Worm (Caenorhabditis elegans): ENCODE results near the gene F35E8.6.

F35E8.6 gene

DNA sequence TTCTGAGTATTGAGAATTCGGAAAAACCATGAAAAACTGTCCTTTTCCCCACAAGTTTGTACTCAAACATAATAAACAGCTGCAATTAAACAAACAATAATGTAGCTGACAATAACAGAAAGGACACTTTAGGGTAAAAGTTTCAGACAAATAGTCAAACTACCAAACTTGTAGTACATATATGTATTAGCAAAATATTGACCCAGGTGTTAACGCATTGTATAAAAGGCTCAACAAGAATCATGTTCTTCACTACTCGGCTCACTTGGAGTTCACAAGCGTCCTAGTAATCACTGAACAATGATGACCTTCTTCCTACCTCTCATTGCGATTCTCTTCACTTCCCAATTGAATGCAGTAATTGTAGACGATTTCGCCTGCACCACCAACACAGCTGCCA lies at the start of gene F35E8.6:
F35E8.6 (plus strand) TSS at position 301 of the 400 bp plus-strand sequence.
- no peak for TF ChIP-seq him-1 (tag; optimal IDR thresholded peaks at IDR 0.05)
- no peak for TF ChIP-seq W03F9.2 (tag; optimal IDR thresholded peaks at IDR 0.05)
- TF ChIP-seq dao-5 (tag; optimal IDR thresholded peaks at IDR 0.05): no peak

DNA sequence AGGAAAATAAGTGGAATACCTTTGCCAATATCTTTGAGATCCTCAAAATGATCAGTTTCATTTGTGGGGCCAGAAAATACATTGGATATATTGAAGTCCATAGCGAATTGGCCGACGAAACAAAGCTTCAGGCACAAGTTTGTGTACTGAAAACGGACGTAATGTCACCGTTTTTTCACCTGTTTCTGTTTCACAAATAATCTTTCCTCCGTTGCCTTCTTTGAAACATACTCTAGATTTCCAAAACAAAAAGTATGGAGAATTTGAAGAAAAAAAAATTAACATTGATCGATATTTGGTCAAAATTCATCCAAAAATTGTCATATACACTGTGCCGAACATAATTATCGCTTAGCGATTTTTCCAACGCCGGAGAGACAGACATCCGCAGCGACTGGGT lies 49.3 kb upstream of the F35E8.6 start, which contains the start of gene srz-12:
srz-12 (minus strand) TSS at position 101 of the 400 bp plus-strand sequence.
- no peak for TF ChIP-seq dao-5 (tag; optimal IDR thresholded peaks at IDR 0.05)
- no peak for TF ChIP-seq W03F9.2 (tag; optimal IDR thresholded peaks at IDR 0.05)
- no peak for TF ChIP-seq him-1 (tag; optimal IDR thresholded peaks at IDR 0.05)

DNA sequence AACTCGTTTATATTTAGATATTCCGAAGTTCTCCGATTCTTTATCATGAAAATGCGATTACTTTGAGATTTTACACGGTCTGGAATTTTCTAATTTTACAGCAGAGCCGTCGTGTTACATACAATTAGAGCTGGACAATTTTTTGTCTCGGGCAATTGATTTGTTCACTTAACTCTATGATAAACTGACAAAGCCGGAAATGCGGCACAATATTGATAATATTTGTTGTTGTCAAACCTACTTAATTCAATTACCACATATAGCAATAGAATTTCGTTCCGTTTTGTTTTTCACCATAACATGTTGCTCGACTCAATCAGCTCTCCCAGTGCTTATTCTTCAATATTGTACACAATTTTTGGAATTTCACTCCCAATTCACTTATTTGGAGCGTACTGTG lies 48.9 kb upstream of the F35E8.6 start, which contains the start of gene srh-299:
srh-299 (plus strand) TSS at position 301 of the 400 bp plus-strand sequence.
- TF ChIP-seq dao-5 (tag; optimal IDR thresholded peaks at IDR 0.05) (no peak), him-1 (tag; optimal IDR thresholded peaks at IDR 0.05) (no peak), W03F9.2 (tag; optimal IDR thresholded peaks at IDR 0.05) (no peak)

DNA sequence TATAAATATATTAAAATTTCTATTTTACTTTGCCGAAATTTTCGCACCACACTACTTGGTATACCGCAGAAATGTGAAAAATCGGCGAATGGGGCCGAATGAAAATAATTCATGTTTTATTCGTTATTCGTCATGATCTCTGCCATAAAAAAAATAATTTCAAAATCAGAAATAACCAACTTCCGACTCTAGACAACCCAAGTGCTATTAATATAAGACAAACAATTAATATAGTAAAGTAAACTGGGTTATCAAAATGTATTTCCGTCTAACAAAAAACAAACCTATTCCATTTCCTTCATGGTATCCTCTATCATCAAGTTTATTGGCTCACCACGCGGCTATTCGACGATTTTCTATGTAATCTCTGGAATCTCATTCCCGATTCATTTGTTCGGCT lies 46.1 kb upstream of the F35E8.6 start, which contains the start of gene srh-293:
srh-293 (plus strand) TSS at position 301 of the 400 bp plus-strand sequence.
- no peak for TF ChIP-seq dao-5 (tag; optimal IDR thresholded peaks at IDR 0.05)
- no peak for TF ChIP-seq W03F9.2 (tag; optimal IDR thresholded peaks at IDR 0.05)
- no peak for TF ChIP-seq him-1 (tag; optimal IDR thresholded peaks at IDR 0.05)

DNA sequence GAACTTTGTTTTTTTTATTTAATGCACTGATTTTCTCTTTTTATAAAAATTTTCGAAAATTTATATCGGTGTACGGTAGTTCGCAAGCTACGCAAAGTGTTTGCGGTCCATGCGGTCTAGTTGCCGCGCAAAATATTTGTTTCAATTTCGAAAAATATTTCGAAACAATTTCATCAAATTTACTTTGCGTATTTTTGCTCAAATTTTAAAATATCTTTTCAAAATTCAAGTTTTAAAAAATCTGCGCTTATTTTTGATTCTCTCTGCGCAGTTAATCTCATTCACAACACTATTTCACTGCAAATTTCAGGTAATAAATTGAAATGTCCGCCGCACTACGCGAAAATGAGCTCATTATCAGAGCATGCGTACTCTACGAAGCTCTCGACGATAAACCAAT lies 44.6 kb upstream of the F35E8.6 start, which contains the start of gene fbxa-197:
fbxa-197 (plus strand) TSS at position 301 of the 400 bp plus-strand sequence.
- TF ChIP-seq dao-5 (tag; optimal IDR thresholded peaks at IDR 0.05): no peak
- no peak for TF ChIP-seq him-1 (tag; optimal IDR thresholded peaks at IDR 0.05)
- TF ChIP-seq W03F9.2 (tag; optimal IDR thresholded peaks at IDR 0.05): no peak

DNA sequence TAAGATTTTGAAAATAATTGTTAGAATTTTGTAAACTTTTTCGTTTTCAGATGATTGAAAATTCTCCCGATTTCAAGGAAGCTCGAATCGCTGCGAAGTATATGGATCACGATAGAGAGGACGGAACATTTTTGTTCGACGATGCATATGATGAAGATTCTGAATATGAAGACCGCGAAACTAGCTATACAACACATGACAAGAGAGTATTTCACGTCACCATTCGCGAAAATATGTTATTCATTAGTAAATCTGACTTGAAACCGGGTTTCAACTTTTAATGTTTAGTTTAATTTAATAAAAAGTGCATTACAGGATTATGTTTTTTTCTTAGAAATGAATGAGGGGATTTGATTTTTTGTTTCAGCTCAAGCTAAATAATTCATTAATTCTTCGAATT lies 41.6 kb upstream of the F35E8.6 start, which contains the start of gene str-57:
str-57 (plus strand) TSS at position 301 of the 400 bp plus-strand sequence.
- TF ChIP-seq W03F9.2 (tag; optimal IDR thresholded peaks at IDR 0.05) (no peak), dao-5 (tag; optimal IDR thresholded peaks at IDR 0.05) (no peak), him-1 (tag; optimal IDR thresholded peaks at IDR 0.05) (no peak)

DNA sequence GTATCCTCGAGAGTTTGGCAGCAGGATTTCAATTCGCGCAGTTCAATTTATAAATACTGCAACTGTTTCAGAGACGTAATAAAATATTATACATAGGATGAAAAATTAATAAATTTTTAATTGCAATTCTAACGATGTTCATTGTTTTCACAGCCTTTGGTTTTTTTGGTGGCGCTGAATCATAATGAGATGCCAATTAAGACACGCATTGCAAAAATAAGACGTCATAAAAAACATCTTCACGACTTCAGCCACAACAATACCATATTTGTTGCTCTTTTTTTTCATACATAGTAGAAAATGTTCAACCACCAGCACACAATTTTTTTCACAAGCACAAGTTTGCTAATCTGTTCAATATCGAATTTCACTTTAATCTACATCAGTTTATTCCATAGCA lies 39.7 kb upstream of the F35E8.6 start, which contains the start of gene str-56:
str-56 (plus strand) TSS at position 301 of the 400 bp plus-strand sequence.
- TF ChIP-seq him-1 (tag; optimal IDR thresholded peaks at IDR 0.05): no peak
- TF ChIP-seq dao-5 (tag; optimal IDR thresholded peaks at IDR 0.05): no peak
- TF ChIP-seq W03F9.2 (tag; optimal IDR thresholded peaks at IDR 0.05): no peak

DNA sequence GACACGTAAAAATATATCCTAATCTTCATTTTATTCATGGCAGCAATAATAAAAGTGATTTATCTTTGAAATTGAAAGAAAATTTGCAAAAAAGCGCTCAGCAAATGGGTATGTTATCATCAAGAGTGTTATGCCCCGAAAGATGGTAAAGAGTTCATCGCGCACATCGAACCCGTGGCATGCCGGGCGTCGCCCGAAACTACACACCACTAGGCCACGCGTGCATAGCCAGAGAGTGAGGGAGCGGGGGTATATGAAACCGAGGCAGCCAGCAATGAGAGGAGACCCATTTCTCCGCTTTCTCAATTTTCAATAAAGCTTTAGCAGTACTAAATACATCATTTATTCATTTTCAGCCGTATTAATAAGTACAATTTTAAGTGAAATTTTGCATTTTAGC lies 38.2 kb upstream of the F35E8.6 start:
- peak; percentile 70 for TF ChIP-seq W03F9.2 (tag; optimal IDR thresholded peaks at IDR 0.05)
- TF ChIP-seq him-1 (tag; optimal IDR thresholded peaks at IDR 0.05): peak; percentile 57
- peak; percentile 91 for TF ChIP-seq dao-5 (tag; optimal IDR thresholded peaks at IDR 0.05)

DNA sequence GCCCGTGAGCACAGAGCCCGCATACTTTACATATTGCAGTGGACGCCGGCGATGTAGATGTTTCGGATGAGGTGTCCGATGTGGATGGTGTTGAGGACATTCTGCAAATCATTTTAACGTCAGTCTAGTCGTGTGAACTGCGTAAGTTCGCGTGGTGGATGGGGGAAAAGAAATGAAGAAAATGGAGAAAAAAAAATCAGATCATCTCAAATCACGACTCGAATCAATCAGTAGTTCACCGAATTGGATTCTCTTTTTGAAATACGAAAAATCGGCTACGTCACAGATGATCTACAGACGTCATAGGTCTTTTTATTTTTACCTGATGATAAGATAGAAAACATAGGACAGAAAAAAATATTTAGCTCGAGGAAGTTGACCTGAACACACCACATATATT lies 35.6 kb upstream of the F35E8.6 start, which contains the start of gene nhr-102:
nhr-102 (minus strand) TSS at position 101 of the 400 bp plus-strand sequence.
- TF ChIP-seq him-1 (tag; optimal IDR thresholded peaks at IDR 0.05): no peak
- no peak for TF ChIP-seq dao-5 (tag; optimal IDR thresholded peaks at IDR 0.05)
- TF ChIP-seq W03F9.2 (tag; optimal IDR thresholded peaks at IDR 0.05): no peak

DNA sequence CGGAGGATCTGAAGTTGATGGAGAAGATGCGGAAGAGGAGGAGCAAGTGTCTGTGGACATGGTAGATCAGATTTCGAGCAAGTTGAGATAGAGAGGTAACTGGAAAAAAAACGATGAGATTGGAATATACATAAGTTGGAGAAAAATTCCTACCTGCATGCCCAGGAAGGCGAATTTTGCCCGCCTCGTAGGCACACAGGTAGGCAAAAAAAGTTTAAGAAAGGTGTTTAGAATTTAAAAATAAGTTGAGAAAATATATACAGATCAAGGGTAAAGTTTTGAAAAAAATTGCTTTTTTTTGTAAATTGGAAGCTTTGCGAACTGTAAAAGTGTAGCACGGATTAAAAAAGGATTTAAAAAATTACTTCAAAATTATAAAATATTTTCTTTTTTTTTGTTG lies 32.4 kb upstream of the F35E8.6 start, which contains the start of gene nhr-84:
nhr-84 (minus strand) TSS at position 101 of the 400 bp plus-strand sequence.
- TF ChIP-seq dao-5 (tag; optimal IDR thresholded peaks at IDR 0.05) (no peak), W03F9.2 (tag; optimal IDR thresholded peaks at IDR 0.05) (no peak), him-1 (tag; optimal IDR thresholded peaks at IDR 0.05) (no peak)

DNA sequence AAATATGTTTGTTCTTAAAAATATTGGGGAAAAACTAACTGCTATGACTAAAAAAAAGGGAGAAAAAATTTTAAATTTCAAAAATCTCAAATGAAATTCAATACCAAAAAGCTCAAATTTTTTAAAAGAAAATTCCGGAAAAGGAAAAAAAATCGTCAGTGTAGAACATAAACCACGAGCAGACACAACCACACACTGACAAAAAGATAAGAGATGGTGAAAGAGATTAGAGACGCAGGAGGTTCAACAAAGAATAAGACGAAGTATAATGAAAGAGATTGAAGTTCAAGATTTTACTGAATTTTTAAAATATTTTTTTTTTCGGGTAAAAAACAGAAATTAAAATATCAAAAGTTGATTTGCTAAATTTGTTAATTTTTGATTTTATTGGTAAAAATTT lies 31.9 kb upstream of the F35E8.6 start:
- no peak for TF ChIP-seq him-1 (tag; optimal IDR thresholded peaks at IDR 0.05)
- TF ChIP-seq dao-5 (tag; optimal IDR thresholded peaks at IDR 0.05): no peak
- TF ChIP-seq W03F9.2 (tag; optimal IDR thresholded peaks at IDR 0.05): no peak

DNA sequence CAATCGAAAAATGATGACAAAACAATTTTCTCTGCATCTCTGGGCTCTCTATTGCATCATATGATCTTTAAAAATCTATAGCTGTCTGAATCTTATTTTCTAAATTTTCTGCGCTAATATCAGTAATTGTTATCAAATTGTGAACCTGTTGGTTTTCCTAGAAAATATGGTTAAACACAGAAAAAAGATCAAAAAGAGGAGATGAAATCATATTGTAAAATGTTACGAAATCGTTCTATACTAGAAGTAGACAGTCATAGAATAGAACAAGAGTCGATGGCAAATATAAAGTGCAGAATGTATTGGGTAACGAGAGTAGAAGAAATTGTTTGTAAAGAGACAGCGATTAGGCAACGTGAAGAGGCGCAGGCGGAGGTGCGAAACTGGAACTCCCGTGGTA lies 31.2 kb upstream of the F35E8.6 start:
- no peak for TF ChIP-seq W03F9.2 (tag; optimal IDR thresholded peaks at IDR 0.05)
- no peak for TF ChIP-seq him-1 (tag; optimal IDR thresholded peaks at IDR 0.05)
- TF ChIP-seq dao-5 (tag; optimal IDR thresholded peaks at IDR 0.05): no peak

DNA sequence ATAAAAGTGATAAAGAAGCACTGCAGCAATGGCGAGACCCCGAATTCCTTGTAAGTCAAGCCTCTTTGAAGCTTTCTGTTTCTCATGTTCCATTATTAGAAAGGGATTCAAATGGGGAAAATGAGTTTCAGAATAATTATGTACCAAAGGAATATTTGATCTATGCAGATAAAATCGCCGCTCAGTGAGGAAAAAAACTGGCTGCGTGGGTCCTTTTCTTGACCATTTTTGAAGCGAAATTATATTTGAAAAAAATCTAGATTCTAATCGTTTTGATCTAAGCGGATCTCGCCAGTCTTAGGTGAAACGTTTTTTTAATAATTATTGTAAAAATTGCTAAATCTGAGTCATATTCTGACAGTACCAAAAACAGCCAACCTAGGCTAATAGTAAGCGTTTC lies 27.2 kb upstream of the F35E8.6 start, which contains the start of gene oac-42:
oac-42 (minus strand) TSS at position 101 of the 400 bp plus-strand sequence.
- TF ChIP-seq dao-5 (tag; optimal IDR thresholded peaks at IDR 0.05) (no peak), W03F9.2 (tag; optimal IDR thresholded peaks at IDR 0.05) (no peak), him-1 (tag; optimal IDR thresholded peaks at IDR 0.05) (no peak)

DNA sequence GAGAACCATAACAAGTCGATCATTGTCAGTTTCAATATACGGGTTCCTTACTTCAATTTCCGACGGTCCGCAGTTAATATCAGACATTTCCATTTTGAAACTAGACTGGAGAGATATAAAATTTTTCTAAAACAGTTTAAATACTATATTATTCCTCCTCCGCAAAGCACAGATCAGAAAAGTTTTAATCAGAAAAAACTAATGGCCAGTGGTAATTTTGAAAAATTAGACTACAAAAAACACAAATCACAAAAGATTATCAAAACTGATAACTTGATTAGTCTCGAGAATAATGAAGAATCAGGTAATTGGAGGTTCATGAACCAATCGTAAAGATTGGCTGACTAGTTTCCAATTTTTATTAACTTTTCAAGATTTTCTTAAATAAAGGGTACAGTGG lies 26.0 kb upstream of the F35E8.6 start, which contains the start of gene T06C12.9:
T06C12.9 (minus strand) TSS at position 101 of the 400 bp plus-strand sequence.
- TF ChIP-seq him-1 (tag; optimal IDR thresholded peaks at IDR 0.05) (no peak), W03F9.2 (tag; optimal IDR thresholded peaks at IDR 0.05) (no peak), dao-5 (tag; optimal IDR thresholded peaks at IDR 0.05) (no peak)

All from whole organism, L4/young adult.